Fruit fly (Drosophila melanogaster): ENCODE measurements around the gene CG3164.

CG3164 gene

DNA sequence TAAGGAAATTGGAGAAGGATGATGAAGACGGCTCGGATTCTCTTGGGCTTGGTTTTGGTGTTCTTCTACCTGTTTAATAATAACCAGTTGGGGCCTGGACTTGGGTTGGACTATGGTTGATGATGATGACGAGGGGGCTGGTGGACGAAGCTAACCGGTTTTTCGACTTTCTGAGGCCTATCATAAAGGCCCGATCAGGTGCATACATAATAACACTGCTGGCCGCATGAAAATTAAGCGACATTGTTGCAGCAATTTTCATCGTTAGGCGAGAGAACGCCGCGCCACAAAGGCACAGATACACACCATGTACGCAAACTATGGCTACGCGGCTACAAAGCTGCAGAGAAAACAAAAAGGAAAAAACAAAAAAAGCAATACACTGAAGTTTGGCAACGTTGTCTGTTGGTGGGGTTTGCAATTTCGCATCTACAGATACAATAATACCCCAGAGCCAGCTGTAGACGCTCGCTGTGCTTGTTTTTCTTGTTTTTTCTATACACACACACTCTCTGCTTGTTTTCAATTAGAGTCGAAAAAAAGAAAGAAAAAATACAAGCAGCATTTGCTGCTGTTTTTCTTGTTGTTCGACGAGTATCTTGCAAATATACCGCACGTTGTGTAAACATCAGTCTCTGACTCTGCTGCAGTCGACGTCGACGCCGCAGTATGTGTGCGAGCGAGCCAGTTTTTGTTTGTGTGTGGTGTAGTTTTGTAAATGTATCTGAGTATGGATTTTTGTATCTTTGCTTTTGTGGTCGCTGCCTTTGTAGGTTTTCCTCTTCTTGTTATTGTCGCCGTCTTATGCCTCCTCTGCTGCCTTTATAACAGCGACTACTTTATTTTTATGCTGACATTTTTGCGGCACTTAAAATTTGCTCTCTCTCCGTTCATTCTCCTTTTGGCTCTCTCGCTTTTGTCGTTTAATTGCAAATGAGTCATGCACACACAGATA, 35.8 kb upstream of the CG3164 start (continued):
- no peak for TF ChIP-seq Optix (GFP tag; IDR thresholded peaks at IDR 0.05)
- TF ChIP-seq pb (GFP tag; optimal IDR thresholded peaks at IDR 0.05) = peak; percentile 47
- TF ChIP-seq Meics (GFP tag; optimal IDR thresholded peaks at IDR 0.05) = peak; percentile 80
- TF ChIP-seq fu2 (GFP tag; optimal IDR thresholded peaks at IDR 0.05) = no peak
- TF ChIP-seq dmrt11E (tag; optimal IDR thresholded peaks at IDR 0.05) = peak; percentile 46
- TF ChIP-seq Ada2b (GFP tag; IDR thresholded peaks at IDR 0.05) = no peak
- no peak for TF ChIP-seq ranshi (GFP tag; IDR thresholded peaks at IDR 0.05)
- peak; percentile 40 for TF ChIP-seq CG8089 (GFP tag; optimal IDR thresholded peaks at IDR 0.05)
- peak; percentile 26 for TF ChIP-seq CG10267 (tag; optimal IDR thresholded peaks at IDR 0.05)
- peak; percentile 75 for TF ChIP-seq CG15601 (tag; optimal IDR thresholded peaks at IDR 0.05)
- TF ChIP-seq CG12299 (tag; optimal IDR thresholded peaks at IDR 0.05) = peak; percentile 76
- no peak for TF ChIP-seq ap (GFP tag; IDR thresholded peaks at IDR 0.05)
- no peak for TF ChIP-seq seq (GFP tag; IDR thresholded peaks at IDR 0.05)
- peak; percentile 95 for TF ChIP-seq Hmr (GFP tag; optimal IDR thresholded peaks at IDR 0.05)
- TF ChIP-seq CG5245 (GFP tag; optimal IDR thresholded peaks at IDR 0.05) = no peak
- peak; percentile 57 for TF ChIP-seq Spps (tag; optimal IDR thresholded peaks at IDR 0.05)
- TF ChIP-seq unpg (GFP tag; optimal IDR thresholded peaks at IDR 0.05) = peak; percentile 68
- peak; percentile 11 for TF ChIP-seq tin (GFP tag; optimal IDR thresholded peaks at IDR 0.05)
- peak; percentile 62 for TF ChIP-seq bab2 (GFP tag; optimal IDR thresholded peaks at IDR 0.05)
- TF ChIP-seq Dip2 (GFP tag; IDR thresholded peaks at IDR 0.05) = no peak
- no peak for TF ChIP-seq CG9876 (GFP tag; optimal IDR thresholded peaks at IDR 0.05)
- TF ChIP-seq CG9932 (GFP tag; IDR thresholded peaks at IDR 0.05) = no peak
- TF ChIP-seq tup (GFP tag; optimal IDR thresholded peaks at IDR 0.05) = no peak
- TF ChIP-seq Xbp1 (GFP tag; optimal IDR thresholded peaks at IDR 0.05) = no peak
- no peak for TF ChIP-seq Dbx (GFP tag; IDR thresholded peaks at IDR 0.05)
- TF ChIP-seq p53 (GFP tag; optimal IDR thresholded peaks at IDR 0.05) = no peak
- peak; percentile 82 for TF ChIP-seq Hey (tag; optimal IDR thresholded peaks at IDR 0.05)
- TF ChIP-seq CG12236 (GFP tag; optimal IDR thresholded peaks at IDR 0.05) = peak; percentile 59
- peak; percentile 68 for TF ChIP-seq CG16863 (GFP tag; optimal IDR thresholded peaks at IDR 0.05)
- no peak for TF ChIP-seq CG7372 (GFP tag; IDR thresholded peaks at IDR 0.05)
- TF ChIP-seq CHES-1-like (GFP tag; optimal IDR thresholded peaks at IDR 0.05) = peak; percentile 87
- TF ChIP-seq TFAM (GFP tag; optimal IDR thresholded peaks at IDR 0.05) = no peak
- TF ChIP-seq CG9437 (GFP tag; optimal IDR thresholded peaks at IDR 0.05) = peak; percentile 50
- no peak for TF ChIP-seq otp (GFP tag; IDR thresholded peaks at IDR 0.05)
- TF ChIP-seq HHEX (GFP tag; optimal IDR thresholded peaks at IDR 0.05) = peak; percentile 86
- TF ChIP-seq CG9609 (GFP tag; optimal IDR thresholded peaks at IDR 0.05) = no peak
- no peak for TF ChIP-seq dati (GFP tag; IDR thresholded peaks at IDR 0.05)
- TF ChIP-seq nmo (GFP tag; optimal IDR thresholded peaks at IDR 0.05) = peak; percentile 33
- peak; percentile 59 for TF ChIP-seq Sox102F (GFP tag; optimal IDR thresholded peaks at IDR 0.05)
- TF ChIP-seq CG11247 (GFP tag; IDR thresholded peaks at IDR 0.05) = no peak
- TF ChIP-seq Mrtf (GFP tag; IDR thresholded peaks at IDR 0.05) = no peak
- peak; percentile 63 for TF ChIP-seq fd3F (GFP tag; optimal IDR thresholded peaks at IDR 0.05)
- no peak for TF ChIP-seq CG9797 (GFP tag; optimal IDR thresholded peaks at IDR 0.05)
- peak; percentile 99 for TF ChIP-seq sqz (GFP tag; optimal IDR thresholded peaks at IDR 0.05)
- TF ChIP-seq Trl (optimal IDR thresholded peaks at IDR 0.05) = peak; percentile 32 to 84
- peak; percentile 54 for TF ChIP-seq Trl (GFP tag; optimal IDR thresholded peaks at IDR 0.05)
- TF ChIP-seq pros (GFP tag; optimal IDR thresholded peaks at IDR 0.05) = peak; percentile 85
- TF ChIP-seq CG32772 (GFP tag; IDR thresholded peaks at IDR 0.05) = no peak
- TF ChIP-seq ken (GFP tag; IDR thresholded peaks at IDR 0.05) = no peak
- no peak for TF ChIP-seq Opbp (GFP tag; IDR thresholded peaks at IDR 0.05; ENCODE audit: partially characterized antibody)

Data from whole organism, embryonic.